Worm (Caenorhabditis elegans) whole organism, early embryonic: ENCODE measurements around the gene F38B6.8.

Experiments
- F13C5.2 ChIP-seq: sonication (generic microtip); optimal IDR thresholded peaks from 2 replicates; lab custom pipeline; 2017; ENCODE audit warnings: mild to moderate bottlenecking, missing genetic modification characterization, inconsistent platforms, missing compliant biosample characterization
- aly-1 ChIP-seq: sonication (generic microtip); optimal IDR thresholded peaks from 2 replicates; lab custom pipeline; 2016; ENCODE audit warnings: missing genetic modification characterization, missing compliant biosample characterization
- ama-1 ChIP-seq: fragments of 150-350 bp; optimal IDR thresholded peaks from 2 replicates; lab custom pipeline; 2014
- ceh-36 ChIP-seq: sonication (generic microtip); optimal IDR thresholded peaks from 2 replicates; lab custom pipeline; 2016; ENCODE audit warnings: missing genetic modification characterization, inconsistent platforms, missing compliant biosample characterization
- flt-1 ChIP-seq: fragments of 200-800 bp; sonication (Bioruptor generic); IDR thresholded peaks from 2 replicates; pipeline ENCODE4 v1.3.6; 2022; ENCODE audit warnings: missing genetic modification characterization, missing compliant biosample characterization
- hmbx-1 ChIP-seq: sonication (generic microtip); optimal IDR thresholded peaks from 2 replicates; lab custom pipeline; 2016; ENCODE audit warnings: mild to moderate bottlenecking, missing genetic modification characterization, missing compliant biosample characterization
- hnd-1 ChIP-seq: sonication (generic microtip); optimal IDR thresholded peaks from 2 replicates; lab custom pipeline; 2016; ENCODE audit warnings: missing genetic modification characterization, missing compliant biosample characterization
- scrt-1 ChIP-seq: fragments of 200-800 bp; sonication (Bioruptor generic); IDR thresholded peaks from 2 replicates; pipeline ENCODE4 v1.3.6; 2022; ENCODE audit warnings: missing genetic modification characterization, missing compliant biosample characterization
- sea-1 ChIP-seq: fragments of 200-800 bp; sonication (Bioruptor generic); conservative IDR thresholded peaks from 2 replicates; pipeline ENCODE4 v1.3.6; 2022; ENCODE audit warnings: missing genetic modification characterization, missing compliant biosample characterization
- tbx-11 ChIP-seq: fragments of 200-800 bp; sonication (Bioruptor generic); IDR thresholded peaks from 2 replicates; pipeline ENCODE4 v1.3.6; 2022; ENCODE audit warnings: missing genetic modification characterization, missing compliant biosample characterization
- tbx-37 ChIP-seq: fragments of 200-800 bp; sonication (Bioruptor generic); conservative IDR thresholded peaks from 2 replicates; pipeline ENCODE4 v1.3.6; 2022; ENCODE audit warnings: missing genetic modification reagents, missing genetic modification characterization, missing compliant biosample characterization
- tra-4 ChIP-seq: sonication (generic microtip); optimal IDR thresholded peaks from 2 replicates; lab custom pipeline; 2017; ENCODE audit warnings: missing genetic modification characterization, missing compliant biosample characterization

- TF ChIP-seq ama-1, result no peak
- no peak for TF ChIP-seq hnd-1
- no peak for TF ChIP-seq ceh-36 (tag; lab: Kevin White, UChicago)
- TF ChIP-seq flt-1 (GFP tag; lab: Robert Waterston, UW), result no peak
- TF ChIP-seq sea-1, result no peak
- no peak for TF ChIP-seq tbx-11 (GFP tag; lab: Robert Waterston, UW)
- no peak for TF ChIP-seq F13C5.2
- no peak for TF ChIP-seq tra-4 (tag; lab: Kevin White, UChicago)
- no peak for TF ChIP-seq hmbx-1 (tag; lab: Kevin White, UChicago)
- no peak for TF ChIP-seq scrt-1
- no peak for TF ChIP-seq tbx-37 (GFP tag; lab: Robert Waterston, UW)
- TF ChIP-seq aly-1 (tag; lab: Kevin White, UChicago), result no peak
Observed at ce11 chrX:6713277-6713676, 30.7 kb upstream of the F38B6.8 start, which contains the start of gene nas-11.
